Fruit fly (Drosophila melanogaster): ENCODE results near the gene CG10600.

CG10600 gene

DNA sequence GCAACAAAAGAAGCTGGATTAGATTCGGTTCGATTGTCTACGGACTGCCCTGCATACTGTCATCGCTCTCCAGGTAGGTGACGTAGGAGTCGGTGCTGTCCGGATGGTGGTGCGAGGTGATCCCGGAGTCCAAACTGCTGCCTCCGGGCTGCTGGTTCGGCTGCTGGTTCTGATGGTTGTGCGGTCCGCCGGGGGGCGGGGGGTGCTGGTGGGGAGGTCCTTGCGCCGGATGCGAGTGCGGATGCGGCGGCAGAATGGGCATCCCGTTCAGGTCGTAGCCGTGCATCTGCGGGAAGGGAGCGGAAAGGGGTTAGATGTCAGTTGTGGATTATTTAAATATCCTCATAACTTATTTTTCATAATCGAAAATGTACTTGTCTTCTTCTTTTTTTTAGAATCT lies 21.4 kb upstream of the CG10600 start:
- TF ChIP-seq pan (optimal IDR thresholded peaks at IDR 0.05) (no peak), EcR (GFP tag; optimal IDR thresholded peaks at IDR 0.05) (no peak), psq (optimal IDR thresholded peaks at IDR 0.05) (no peak), CG8478 (optimal IDR thresholded peaks at IDR 0.05) (no peak), usp (GFP tag; optimal IDR thresholded peaks at IDR 0.05) (no peak), Dll (optimal IDR thresholded peaks at IDR 0.05) (no peak)

DNA sequence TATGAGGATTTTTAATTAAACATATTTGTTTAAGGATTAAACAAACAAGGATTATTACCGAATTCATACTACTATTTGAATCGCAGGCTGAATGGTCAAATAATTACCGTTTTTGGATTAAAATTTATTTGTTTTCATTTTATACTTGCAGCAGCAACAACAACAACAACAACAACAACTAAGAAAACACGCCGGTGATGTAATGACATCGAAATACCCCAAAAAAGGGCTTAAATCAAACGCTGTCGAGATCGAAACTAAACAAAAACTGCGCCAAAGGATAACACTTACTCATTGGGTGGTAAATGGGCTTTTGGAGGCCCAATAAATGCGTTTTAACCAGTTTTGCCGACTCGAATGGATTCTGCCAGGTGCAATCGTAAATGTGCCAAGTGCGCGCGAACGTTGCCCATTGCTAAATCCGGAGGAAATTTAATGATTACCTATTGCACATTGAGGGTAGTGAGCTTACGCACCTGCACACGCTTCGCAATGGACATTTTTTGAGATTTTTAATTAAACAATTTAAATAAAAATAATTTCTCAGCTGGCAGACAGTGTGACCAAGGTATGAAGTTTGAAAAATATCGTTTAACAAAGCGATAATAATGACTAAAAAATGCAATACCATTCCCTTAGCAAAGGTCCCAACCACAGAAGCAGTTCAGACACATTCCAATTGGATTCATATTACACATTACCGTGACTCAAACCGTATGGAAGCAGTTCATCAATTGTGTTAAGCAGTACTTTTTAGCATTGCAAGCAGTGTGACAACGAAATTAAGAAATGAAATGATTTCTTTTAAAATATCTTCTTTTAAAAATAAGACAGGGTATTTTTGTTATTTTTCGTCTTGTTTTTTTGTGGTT lies 19.4 kb upstream of the CG10600 start, which contains the start of the genes CG10602 and mRpL13:
Gene CG10602, minus strand, starts transcription at position 588 of the 872 bp plus-strand sequence.
Gene mRpL13, minus strand, starts transcription at position 588 of the 872 bp plus-strand sequence.
- no peak for TF ChIP-seq CG8478 (optimal IDR thresholded peaks at IDR 0.05)
- TF ChIP-seq pan (optimal IDR thresholded peaks at IDR 0.05) = no peak
- TF ChIP-seq Dll (optimal IDR thresholded peaks at IDR 0.05) = no peak
- no peak for TF ChIP-seq psq (optimal IDR thresholded peaks at IDR 0.05)
- no peak for TF ChIP-seq usp (GFP tag; optimal IDR thresholded peaks at IDR 0.05)

DNA sequence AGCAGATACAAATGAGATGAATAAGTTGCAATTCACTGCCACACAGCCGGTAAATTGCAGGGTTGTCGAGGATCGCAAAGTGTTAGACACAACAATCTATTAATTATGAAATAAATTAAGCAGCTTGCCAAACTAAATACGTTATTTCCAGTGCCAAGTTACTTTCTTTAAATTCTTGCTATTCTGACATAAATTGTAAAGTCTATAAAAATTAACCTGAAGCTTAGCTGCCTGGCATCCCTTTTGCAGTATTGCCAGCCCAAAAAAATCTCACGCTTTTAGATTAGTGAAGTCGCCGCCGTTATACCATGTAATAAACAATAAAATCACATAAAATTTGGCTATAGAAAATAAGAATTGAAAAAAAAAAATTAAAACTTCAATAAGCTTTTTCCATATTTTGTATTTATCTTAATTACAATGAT lies 18.2 kb upstream of the CG10600 start:
- no peak for TF ChIP-seq EcR (GFP tag; optimal IDR thresholded peaks at IDR 0.05)
- no peak for TF ChIP-seq psq (optimal IDR thresholded peaks at IDR 0.05)
- no peak for TF ChIP-seq CG8478 (optimal IDR thresholded peaks at IDR 0.05)
- TF ChIP-seq usp (GFP tag; optimal IDR thresholded peaks at IDR 0.05) = no peak
- TF ChIP-seq Dll (optimal IDR thresholded peaks at IDR 0.05) = no peak
- TF ChIP-seq pan (optimal IDR thresholded peaks at IDR 0.05) = peak; percentile 81

DNA sequence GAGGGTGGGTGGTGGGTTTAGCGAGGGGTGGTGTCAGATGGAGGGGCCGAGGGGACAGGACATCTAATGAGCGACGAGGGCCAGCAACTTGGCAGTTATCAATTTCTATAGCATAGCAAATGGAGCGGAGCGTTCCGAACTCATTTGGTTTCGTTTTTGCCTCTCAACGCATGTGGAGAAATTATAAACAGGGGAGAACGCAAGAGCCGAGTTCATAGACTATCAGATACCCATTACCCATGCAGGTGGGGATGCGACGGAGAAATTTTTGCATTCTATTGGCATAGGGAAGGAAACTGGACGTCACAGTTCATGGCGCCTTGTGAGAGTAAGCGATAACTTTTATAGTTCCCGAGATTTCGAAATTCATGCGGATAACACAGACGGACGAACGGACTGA lies 12.8 kb upstream of the CG10600 start:
- TF ChIP-seq pan (optimal IDR thresholded peaks at IDR 0.05) = no peak
- no peak for TF ChIP-seq EcR (GFP tag; optimal IDR thresholded peaks at IDR 0.05)
- TF ChIP-seq Dll (optimal IDR thresholded peaks at IDR 0.05) = no peak
- no peak for TF ChIP-seq psq (optimal IDR thresholded peaks at IDR 0.05)
- TF ChIP-seq CG8478 (optimal IDR thresholded peaks at IDR 0.05) = no peak
- TF ChIP-seq usp (GFP tag; optimal IDR thresholded peaks at IDR 0.05) = no peak

DNA sequence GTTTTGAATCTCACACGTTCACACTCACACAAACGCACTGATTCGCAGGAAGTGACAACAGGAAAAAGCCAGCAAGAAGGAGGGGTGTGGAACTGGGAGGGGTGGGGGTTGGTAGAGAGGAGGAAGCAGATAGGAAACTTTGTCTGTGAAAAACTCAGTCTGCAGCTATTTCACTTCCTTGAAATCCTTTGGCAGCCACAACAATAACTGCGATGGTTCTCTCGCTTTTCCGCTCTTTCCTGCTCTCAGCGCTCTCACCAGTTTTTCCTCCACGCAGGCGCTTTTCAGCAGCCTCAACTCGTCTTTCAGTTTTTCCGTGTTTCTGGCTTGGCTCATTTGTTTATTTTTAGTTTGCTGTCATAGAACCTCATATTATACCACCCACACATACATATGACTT lies 7.4 kb upstream of the CG10600 start:
- TF ChIP-seq usp (GFP tag; optimal IDR thresholded peaks at IDR 0.05) (no peak), pan (optimal IDR thresholded peaks at IDR 0.05) (no peak), Dll (optimal IDR thresholded peaks at IDR 0.05) (no peak), psq (optimal IDR thresholded peaks at IDR 0.05) (no peak), EcR (GFP tag; optimal IDR thresholded peaks at IDR 0.05) (no peak), CG8478 (optimal IDR thresholded peaks at IDR 0.05) (no peak)

DNA sequence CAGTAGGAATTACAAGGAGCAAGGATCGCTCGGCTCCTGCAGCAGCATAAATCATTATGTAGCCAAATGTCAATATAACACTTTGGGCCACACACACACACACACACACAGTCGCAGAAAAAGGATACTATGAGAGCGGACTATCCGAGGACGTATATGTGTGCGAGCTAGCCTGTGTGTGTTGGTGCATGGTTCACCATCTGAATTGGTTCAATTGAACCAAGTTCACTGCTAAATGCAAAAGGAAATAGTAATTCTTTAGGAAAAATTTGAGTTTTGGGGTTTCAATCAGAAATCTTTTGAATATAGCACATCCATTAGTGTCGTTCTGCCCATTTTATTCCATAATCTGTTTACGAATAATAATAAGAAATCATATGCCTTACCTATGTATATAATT lies 6.7 kb upstream of the CG10600 start:
- TF ChIP-seq pan (optimal IDR thresholded peaks at IDR 0.05) (no peak), psq (optimal IDR thresholded peaks at IDR 0.05) (no peak), usp (GFP tag; optimal IDR thresholded peaks at IDR 0.05) (no peak), CG8478 (optimal IDR thresholded peaks at IDR 0.05) (no peak), Dll (optimal IDR thresholded peaks at IDR 0.05) (no peak), EcR (GFP tag; optimal IDR thresholded peaks at IDR 0.05) (no peak)

DNA sequence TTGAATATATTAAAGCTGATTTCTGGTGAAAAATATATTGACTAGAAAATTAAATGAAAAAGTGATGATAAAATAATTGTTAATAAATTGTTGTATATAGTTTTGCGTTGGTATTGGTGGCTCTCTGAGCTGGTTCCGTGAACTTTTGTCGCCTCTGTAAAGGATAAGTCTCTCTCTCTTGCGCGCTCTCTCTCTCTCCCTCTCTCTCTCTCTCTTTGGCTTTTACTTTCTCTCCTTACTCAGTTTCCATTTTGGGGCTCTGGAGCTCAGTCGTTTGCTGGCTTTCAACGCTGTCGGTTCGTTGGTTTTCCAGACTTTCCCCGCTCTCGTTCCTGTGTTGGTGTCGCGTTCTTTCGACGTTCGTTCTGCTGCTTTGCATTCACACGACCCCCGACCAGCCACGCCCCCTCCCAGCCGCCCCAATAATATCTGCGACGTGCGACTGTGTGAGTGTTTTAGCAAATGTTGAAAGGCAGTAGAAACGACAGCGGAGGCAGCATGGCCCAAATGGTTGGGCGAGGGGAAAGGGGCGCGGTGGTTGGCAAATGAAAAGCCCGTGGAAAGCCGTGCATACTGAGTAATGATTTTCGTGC lies 5.5 kb upstream of the CG10600 start, which contains the start of gene CG17321:
Gene CG17321, plus strand, starts transcription at position 268 of the 593 bp plus-strand sequence.
- TF ChIP-seq Dll (optimal IDR thresholded peaks at IDR 0.05) (no peak), psq (optimal IDR thresholded peaks at IDR 0.05) (no peak), EcR (GFP tag; optimal IDR thresholded peaks at IDR 0.05) (no peak), pan (optimal IDR thresholded peaks at IDR 0.05) (no peak), usp (GFP tag; optimal IDR thresholded peaks at IDR 0.05) (no peak), CG8478 (optimal IDR thresholded peaks at IDR 0.05) (no peak)

dm6 chr2L:18844479-18844878 lies 5.0 kb upstream of the CG10600 start, which contains the start of gene CG33120:
TSS of gene CG33120 (minus strand) at chr2L:18844579.
- no peak for TF ChIP-seq Dll (optimal IDR thresholded peaks at IDR 0.05)
- TF ChIP-seq usp (GFP tag; optimal IDR thresholded peaks at IDR 0.05) = no peak
- no peak for TF ChIP-seq psq (optimal IDR thresholded peaks at IDR 0.05)
- no peak for TF ChIP-seq EcR (GFP tag; optimal IDR thresholded peaks at IDR 0.05)
- TF ChIP-seq pan (optimal IDR thresholded peaks at IDR 0.05) = no peak
- TF ChIP-seq CG8478 (optimal IDR thresholded peaks at IDR 0.05) = no peak

- TF ChIP-seq usp (GFP tag; optimal IDR thresholded peaks at IDR 0.05) (no peak), Dll (optimal IDR thresholded peaks at IDR 0.05) (no peak), CG8478 (optimal IDR thresholded peaks at IDR 0.05) (no peak), psq (optimal IDR thresholded peaks at IDR 0.05) (no peak), pan (optimal IDR thresholded peaks at IDR 0.05) (no peak), EcR (GFP tag; optimal IDR thresholded peaks at IDR 0.05) (no peak)
These were observed 4.1 kb upstream of the CG10600 start for dm6 chr2L:18843560-18843959.

- TF ChIP-seq Dll (optimal IDR thresholded peaks at IDR 0.05) = no peak
- TF ChIP-seq CG8478 (optimal IDR thresholded peaks at IDR 0.05) = no peak
- TF ChIP-seq psq (optimal IDR thresholded peaks at IDR 0.05) = no peak
- TF ChIP-seq pan (optimal IDR thresholded peaks at IDR 0.05) = no peak
- TF ChIP-seq EcR (GFP tag; optimal IDR thresholded peaks at IDR 0.05) = no peak
- TF ChIP-seq usp (GFP tag; optimal IDR thresholded peaks at IDR 0.05) = no peak
These were observed 1.7 kb upstream of the CG10600 start, which contains the start of gene CG31752 for dm6 chr2L:18841210-18841609. TSS of gene CG31752 (minus strand) at chr2L:18841310.

DNA sequence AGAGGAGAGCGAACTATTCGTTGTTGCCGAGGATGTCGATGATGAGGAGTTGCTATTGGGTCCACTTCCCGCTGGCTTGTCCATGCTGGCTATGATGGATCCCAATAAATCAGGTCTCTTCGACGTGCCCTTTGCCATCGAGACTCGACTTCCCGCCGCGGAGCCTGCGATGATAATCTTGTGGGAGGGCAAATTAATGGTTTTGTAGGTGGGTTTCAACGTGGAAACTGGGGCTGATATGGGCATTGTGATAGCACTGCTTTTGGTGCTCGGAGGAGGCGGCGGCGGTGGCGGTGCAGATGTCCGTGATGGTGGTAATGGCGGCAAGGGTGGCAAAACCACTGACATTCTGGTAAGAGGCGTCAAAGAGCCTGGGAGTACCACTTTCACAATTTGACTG lies 5.0 kb downstream of the CG10600 start:
- TF ChIP-seq psq (optimal IDR thresholded peaks at IDR 0.05) = no peak
- no peak for TF ChIP-seq EcR (GFP tag; optimal IDR thresholded peaks at IDR 0.05)
- TF ChIP-seq usp (GFP tag; optimal IDR thresholded peaks at IDR 0.05) = no peak
- no peak for TF ChIP-seq Dll (optimal IDR thresholded peaks at IDR 0.05)
- TF ChIP-seq CG8478 (optimal IDR thresholded peaks at IDR 0.05) = no peak
- no peak for TF ChIP-seq pan (optimal IDR thresholded peaks at IDR 0.05)
